Worm (Caenorhabditis elegans) whole organism, L1 larva: ENCODE data around the gene pros-1.

Experiments used
- C16A3.4 ChIP-seq: fragments of 150-350 bp; optimal IDR thresholded peaks from 2 replicates; lab custom pipeline; 2014; ENCODE audit warnings: missing biosample characterization, missing genetic modification characterization
- alr-1 ChIP-seq: fragments of 200-800 bp; sonication (Bioruptor generic); optimal IDR thresholded peaks from 2 replicates; lab custom pipeline; 2018; ENCODE audit warnings: borderline replicate concordance, mild to moderate bottlenecking, missing genetic modification characterization, missing compliant biosample characterization
- aly-2 ChIP-seq: fragments of 150-350 bp; optimal IDR thresholded peaks from 2 replicates; lab custom pipeline; 2014; ENCODE audit warnings: missing biosample characterization, missing genetic modification characterization
- blmp-1 ChIP-seq: fragments of 150-350 bp; optimal IDR thresholded peaks from 2 replicates; lab custom pipeline; 2014; ENCODE audit warnings: missing biosample characterization, missing genetic modification characterization
- ceh-8 ChIP-seq: fragments of 200-800 bp; sonication (Bioruptor generic); optimal IDR thresholded peaks from 2 replicates; lab custom pipeline; 2018; ENCODE audit warnings: mild to moderate bottlenecking, missing genetic modification characterization, moderate library complexity, missing compliant biosample characterization
- ceh-88 ChIP-seq: fragments of 200-800 bp; sonication (Bioruptor generic); IDR thresholded peaks from 2 replicates; pipeline ENCODE4 v1.3.6; 2022; ENCODE audit warnings: missing genetic modification characterization, missing compliant biosample characterization
- ceh-90 ChIP-seq: sonication (generic microtip); optimal IDR thresholded peaks from 2 replicates; lab custom pipeline; 2016; ENCODE audit warnings: missing genetic modification characterization, missing compliant biosample characterization
- dpl-1 ChIP-seq, 3 experiments: fragments of 150-350 bp in 2 of 3; sonication (generic microtip) in 1 of 3; optimal IDR thresholded peaks; 2 replicates each; lab custom pipeline; 2014 to 2017; ENCODE audit warnings: missing biosample characterization in 3 of 3, missing genetic modification characterization in 3 of 3, missing genetic modification reagents in 3 of 3
- efl-1 ChIP-seq, 4 experiments: fragments of 150-350 bp; optimal IDR thresholded peaks in 3 of 4; peaks in 1 of 4; 1 replicate in 1 of 4; 2 replicates in 3 of 4; lab custom pipeline; 2014; ENCODE audit warnings: missing biosample characterization in 2 of 4, missing genetic modification characterization in 2 of 4, missing genetic modification reagents in 2 of 4
- egl-13 ChIP-seq: sonication (generic microtip); optimal IDR thresholded peaks from 2 replicates; lab custom pipeline; 2016; ENCODE audit warnings: missing genotype, missing genetic modification reagents, missing genetic modification characterization, missing compliant biosample characterization
- egl-27 ChIP-seq, 2 experiments: fragments of 150-350 bp in 1 of 2; sonication (generic microtip); optimal IDR thresholded peaks; 3 replicates each; lab custom pipeline; 2017 to 2018; ENCODE audit warnings: missing biosample characterization in 2 of 2, missing genetic modification characterization in 2 of 2, missing genetic modification reagents in 2 of 2
- elt-3 ChIP-seq, 6 experiments: fragments of 150-350 bp in 1 of 6; sonication (generic microtip); optimal IDR thresholded peaks; 2 replicates each; lab custom pipeline; 2017 to 2018; ENCODE audit warnings: missing biosample characterization in 6 of 6, missing genetic modification characterization in 6 of 6, inconsistent platforms in 1 of 6
- fkh-4 ChIP-seq: sonication (generic microtip); optimal IDR thresholded peaks from 2 replicates; lab custom pipeline; 2016; ENCODE audit warnings: missing compliant biosample characterization, missing genetic modification characterization, borderline replicate concordance
- fkh-8 ChIP-seq: sonication (generic microtip); optimal IDR thresholded peaks from 2 replicates; lab custom pipeline; 2016; ENCODE audit warnings: mild to moderate bottlenecking, missing genetic modification characterization, missing compliant biosample characterization
- grh-1 ChIP-seq: fragments of 200-800 bp; sonication (Bioruptor generic); IDR thresholded peaks from 2 replicates; pipeline ENCODE4 v1.3.6; 2022; ENCODE audit warnings: missing genetic modification reagents, missing genetic modification characterization, missing compliant biosample characterization
- isw-1 ChIP-seq: fragments of 200-800 bp; sonication (Bioruptor generic); IDR thresholded peaks from 2 replicates; pipeline ENCODE4 v1.3.6; 2022; ENCODE audit warnings: missing genetic modification characterization, missing compliant biosample characterization
- jun-1 ChIP-seq: fragments of 150-350 bp; optimal IDR thresholded peaks from 2 replicates; lab custom pipeline; 2014; ENCODE audit warnings: missing biosample characterization, missing genetic modification reagents, missing genetic modification characterization
- lin-14 ChIP-seq: fragments of 200-800 bp; sonication (Bioruptor generic); optimal IDR thresholded peaks from 2 replicates; lab custom pipeline; 2018; ENCODE audit warnings: mild to moderate bottlenecking, missing genetic modification characterization, moderate library complexity, missing compliant biosample characterization
- lin-35 ChIP-seq, 2 experiments: fragments of 150-350 bp; optimal IDR thresholded peaks; 2 replicates each; lab custom pipeline; 2014; ENCODE audit warnings: missing biosample characterization in 2 of 2, missing genetic modification characterization in 2 of 2, missing genetic modification reagents in 2 of 2
- lir-3 ChIP-seq: sonication (generic microtip); optimal IDR thresholded peaks from 2 replicates; lab custom pipeline; 2016; ENCODE audit warnings: mild to moderate bottlenecking, missing genetic modification characterization, moderate library complexity, missing compliant biosample characterization; ENCODE audit not compliant: poor library complexity
- lsy-2 ChIP-seq, 2 experiments: fragments of 150-350 bp; optimal IDR thresholded peaks; 2 replicates each; lab custom pipeline; 2014; ENCODE audit warnings: missing biosample characterization in 2 of 2, missing genetic modification characterization in 2 of 2
- mdl-1 ChIP-seq, 2 experiments: fragments of 150-350 bp; optimal IDR thresholded peaks; 2 replicates each; lab custom pipeline; 2014 to 2017; ENCODE audit warnings: missing biosample characterization in 2 of 2, missing genetic modification characterization in 2 of 2, inconsistent platforms in 1 of 2
- mep-1 ChIP-seq: fragments of 150-350 bp; optimal IDR thresholded peaks from 2 replicates; lab custom pipeline; 2014; ENCODE audit warnings: missing biosample characterization, missing genetic modification characterization
- nhr-47 ChIP-seq: sonication (generic microtip); optimal IDR thresholded peaks from 2 replicates; lab custom pipeline; 2016; ENCODE audit warnings: mild to moderate bottlenecking, missing genetic modification characterization, moderate library complexity, missing compliant biosample characterization
- nhr-71 ChIP-seq: sonication (generic microtip); optimal IDR thresholded peaks from 2 replicates; lab custom pipeline; 2016; ENCODE audit warnings: mild to moderate bottlenecking, missing genetic modification characterization, moderate library complexity, missing compliant biosample characterization
- nhr-76 ChIP-seq: sonication (generic microtip); optimal IDR thresholded peaks from 2 replicates; lab custom pipeline; 2017; ENCODE audit warnings: missing biosample characterization, missing genetic modification characterization
- nhr-85 ChIP-seq: sonication (generic microtip); peaks from one replicate; lab custom pipeline; 2016; ENCODE audit warnings: missing genetic modification characterization, inconsistent platforms, missing compliant biosample characterization
- nhr-90 ChIP-seq: sonication (generic microtip); optimal IDR thresholded peaks from 2 replicates; lab custom pipeline; 2016; ENCODE audit warnings: mild to moderate bottlenecking, missing genetic modification characterization, missing compliant biosample characterization; ENCODE audit not compliant: poor library complexity
- pag-3 ChIP-seq: sonication (generic microtip); optimal IDR thresholded peaks from 2 replicates; lab custom pipeline; 2017; ENCODE audit warnings: missing genetic modification characterization, mild to moderate bottlenecking, missing compliant biosample characterization, antibody characterized with exemption, borderline replicate concordance; ENCODE audit not compliant: insufficient read depth
- pqm-1 ChIP-seq: sonication (generic microtip); optimal IDR thresholded peaks from 3 replicates; lab custom pipeline; 2017; ENCODE audit warnings: missing biosample characterization, missing genetic modification characterization
- snpc-4 ChIP-seq: fragments of 150-350 bp; optimal IDR thresholded peaks from 2 replicates; lab custom pipeline; 2014; ENCODE audit warnings: missing biosample characterization, missing genetic modification characterization
- sup-37 ChIP-seq: fragments of 200-800 bp; sonication (Bioruptor generic); optimal IDR thresholded peaks from 2 replicates; lab custom pipeline; 2018; ENCODE audit warnings: mild to moderate bottlenecking, missing genetic modification characterization, missing compliant biosample characterization
- swsn-7 ChIP-seq: sonication (generic microtip); optimal IDR thresholded peaks from 2 replicates; lab custom pipeline; 2016; ENCODE audit warnings: missing genetic modification characterization, missing compliant biosample characterization
- tlp-1 ChIP-seq: fragments of 150-350 bp; optimal IDR thresholded peaks from 2 replicates; lab custom pipeline; 2014; ENCODE audit warnings: missing biosample characterization, missing genetic modification characterization
- unc-130 ChIP-seq: fragments of 150-350 bp; optimal IDR thresholded peaks from 2 replicates; lab custom pipeline; 2017; ENCODE audit warnings: missing biosample characterization, missing genetic modification characterization, inconsistent platforms
- unc-98 ChIP-seq: fragments of 200-800 bp; sonication (Bioruptor generic); IDR thresholded peaks from 2 replicates; pipeline ENCODE4 v1.3.6; 2022; ENCODE audit warnings: missing genetic modification characterization, missing compliant biosample characterization
- xbp-1 ChIP-seq: sonication (generic microtip); optimal IDR thresholded peaks from 2 replicates; lab custom pipeline; 2016; ENCODE audit warnings: missing genetic modification characterization, missing compliant biosample characterization
- ztf-4 ChIP-seq: fragments of 150-350 bp; optimal IDR thresholded peaks from 2 replicates; lab custom pipeline; 2014; ENCODE audit warnings: missing biosample characterization, missing genetic modification characterization

The pros-1 gene

ce11 chrIII:8029487-8029886 lies 37.6 kb upstream of the pros-1 start, which contains the start of gene F44B9.8 (continued):
- TF ChIP-seq unc-130 (tag; lab: Kevin White, UChicago) = peak; percentile 73
- no peak for TF ChIP-seq ceh-88 (GFP tag; lab: Robert Waterston, UW)
- peak; percentile 69 for TF ChIP-seq xbp-1 (tag; lab: Kevin White, UChicago)
- peak; percentile 12 for TF ChIP-seq ztf-4
- TF ChIP-seq pag-3 (tag; lab: Kevin White, UChicago) = no peak
- TF ChIP-seq jun-1 (tag; lab: Kevin White, UChicago) = no peak
- peak; percentile 72 to 76 for TF ChIP-seq efl-1 (optimal IDR thresholded peaks at IDR 0.05; lab: Kevin White, UChicago)
- peak; percentile 73 to 95 for TF ChIP-seq efl-1 (GFP tag; optimal IDR thresholded peaks at IDR 0.05 in 1 of 2; lab: Kevin White, UChicago)
- TF ChIP-seq nhr-71 = peak; percentile 69
- TF ChIP-seq, all 84 proteins: peak for 33

ce11 chrIII:8030963-8031362 lies 36.1 kb upstream of the pros-1 start, which contains the start of gene F44B9.9:
TSS of gene F44B9.9 (minus strand) at chrIII:8031063.
- TF ChIP-seq dpl-1 (GFP tag; optimal IDR thresholded peaks at IDR 0.05; lab: Kevin White, UChicago) = no peak
- no peak for TF ChIP-seq tlp-1
- TF ChIP-seq efl-1 (optimal IDR thresholded peaks at IDR 0.05; lab: Kevin White, UChicago) = no peak
- no peak for TF ChIP-seq efl-1 (GFP tag; optimal IDR thresholded peaks at IDR 0.05 in 1 of 2; lab: Kevin White, UChicago)
- no peak for TF ChIP-seq lsy-2 (tag; optimal IDR thresholded peaks at IDR 0.05; lab: Kevin White, UChicago)
- no peak for TF ChIP-seq ceh-8
- no peak for TF ChIP-seq fkh-8 (tag; lab: Kevin White, UChicago)
- no peak for TF ChIP-seq lin-14
- TF ChIP-seq egl-13 (tag; lab: Kevin White, UChicago) = no peak
- no peak for TF ChIP-seq snpc-4 (tag; lab: Kevin White, UChicago)
- TF ChIP-seq C16A3.4 (tag; lab: Kevin White, UChicago) = no peak
- no peak for TF ChIP-seq isw-1 (GFP tag; lab: Robert Waterston, UW)
- no peak for TF ChIP-seq sup-37 (GFP tag; lab: Kevin White, UChicago)
- TF ChIP-seq aly-2 (tag; lab: Kevin White, UChicago) = no peak
- TF ChIP-seq mdl-1 (tag; optimal IDR thresholded peaks at IDR 0.05; lab: Kevin White, UChicago) = no peak
- TF ChIP-seq fkh-4 = no peak
- TF ChIP-seq mep-1 (tag; lab: Kevin White, UChicago) = no peak
- no peak for TF ChIP-seq unc-98 (GFP tag; lab: Robert Waterston, UW)
- no peak for TF ChIP-seq swsn-7 (tag; lab: Kevin White, UChicago)
- no peak for TF ChIP-seq pqm-1 (tag; lab: Kevin White, UChicago)
- TF ChIP-seq, all 84 proteins: peak for 0

ce11 chrIII:8033534-8033933 lies 33.6 kb upstream of the pros-1 start, which contains the start of gene F44B9.10:
TSS of gene F44B9.10 (minus strand) at chrIII:8033634.
- no peak for TF ChIP-seq ceh-8
- no peak for TF ChIP-seq mdl-1 (tag; optimal IDR thresholded peaks at IDR 0.05; lab: Kevin White, UChicago)
- no peak for TF ChIP-seq nhr-76 (tag; lab: Kevin White, UChicago)
- TF ChIP-seq ceh-90 (tag; lab: Kevin White, UChicago) = no peak
- TF ChIP-seq lir-3 = no peak
- no peak for TF ChIP-seq egl-27 (tag; optimal IDR thresholded peaks at IDR 0.05; lab: Kevin White, UChicago)
- no peak for TF ChIP-seq alr-1 (tag; lab: Kevin White, UChicago)
- no peak for TF ChIP-seq unc-98 (GFP tag; lab: Robert Waterston, UW)
- TF ChIP-seq snpc-4 (tag; lab: Kevin White, UChicago) = no peak
- TF ChIP-seq grh-1 (GFP tag; lab: Robert Waterston, UW) = no peak

- TF ChIP-seq nhr-47 (tag; lab: Kevin White, UChicago) (no peak), mdl-1 (tag; optimal IDR thresholded peaks at IDR 0.05; lab: Kevin White, UChicago) (no peak), lsy-2 (tag; optimal IDR thresholded peaks at IDR 0.05; lab: Kevin White, UChicago) (peak in 1 of 2 experiments; percentile 16), pag-3 (tag; lab: Kevin White, UChicago) (no peak), nhr-85 (tag; lab: Kevin White, UChicago) (peak; percentile 78), nhr-90 (tag; lab: Kevin White, UChicago) (no peak), snpc-4 (tag; lab: Kevin White, UChicago) (no peak), lin-14 (peak; percentile 21), ceh-90 (tag; lab: Kevin White, UChicago) (no peak), elt-3 (tag; optimal IDR thresholded peaks at IDR 0.05; lab: Kevin White, UChicago) (peak in 3 of 6 experiments; percentile 28 to 88 (median 64)), blmp-1 (tag; lab: Kevin White, UChicago) (peak; percentile 53), lin-35 (GFP tag; optimal IDR thresholded peaks at IDR 0.05; lab: Kevin White, UChicago) (no peak), grh-1 (GFP tag; lab: Robert Waterston, UW) (peak; percentile 62)
Observed at ce11 chrIII:8036050-8036449, 31.0 kb upstream of the pros-1 start.
